Worm (Caenorhabditis elegans) whole organism, early embryonic: ENCODE results near the gene spp-1.

Experiments used
- F13C5.2 ChIP-seq: sonication (generic microtip); optimal IDR thresholded peaks from 2 replicates; lab custom pipeline; 2017; ENCODE audit warnings: mild to moderate bottlenecking, missing genetic modification characterization, inconsistent platforms, missing compliant biosample characterization
- ama-1 ChIP-seq: fragments of 150-350 bp; optimal IDR thresholded peaks from 2 replicates; lab custom pipeline; 2014
- ceh-36 ChIP-seq: sonication (generic microtip); optimal IDR thresholded peaks from 2 replicates; lab custom pipeline; 2016; ENCODE audit warnings: missing genetic modification characterization, inconsistent platforms, missing compliant biosample characterization
- flt-1 ChIP-seq: fragments of 200-800 bp; sonication (Bioruptor generic); IDR thresholded peaks from 2 replicates; pipeline ENCODE4 v1.3.6; 2022; ENCODE audit warnings: missing genetic modification characterization, missing compliant biosample characterization
- hmbx-1 ChIP-seq: sonication (generic microtip); optimal IDR thresholded peaks from 2 replicates; lab custom pipeline; 2016; ENCODE audit warnings: mild to moderate bottlenecking, missing genetic modification characterization, missing compliant biosample characterization
- hmg-4 ChIP-seq: fragments of 200-800 bp; sonication (Bioruptor generic); optimal IDR thresholded peaks from 2 replicates; lab custom pipeline; 2018; ENCODE audit warnings: mild to moderate bottlenecking, missing genetic modification characterization, missing compliant biosample characterization
- scrt-1 ChIP-seq: fragments of 200-800 bp; sonication (Bioruptor generic); IDR thresholded peaks from 2 replicates; pipeline ENCODE4 v1.3.6; 2022; ENCODE audit warnings: missing genetic modification characterization, missing compliant biosample characterization

DNA sequence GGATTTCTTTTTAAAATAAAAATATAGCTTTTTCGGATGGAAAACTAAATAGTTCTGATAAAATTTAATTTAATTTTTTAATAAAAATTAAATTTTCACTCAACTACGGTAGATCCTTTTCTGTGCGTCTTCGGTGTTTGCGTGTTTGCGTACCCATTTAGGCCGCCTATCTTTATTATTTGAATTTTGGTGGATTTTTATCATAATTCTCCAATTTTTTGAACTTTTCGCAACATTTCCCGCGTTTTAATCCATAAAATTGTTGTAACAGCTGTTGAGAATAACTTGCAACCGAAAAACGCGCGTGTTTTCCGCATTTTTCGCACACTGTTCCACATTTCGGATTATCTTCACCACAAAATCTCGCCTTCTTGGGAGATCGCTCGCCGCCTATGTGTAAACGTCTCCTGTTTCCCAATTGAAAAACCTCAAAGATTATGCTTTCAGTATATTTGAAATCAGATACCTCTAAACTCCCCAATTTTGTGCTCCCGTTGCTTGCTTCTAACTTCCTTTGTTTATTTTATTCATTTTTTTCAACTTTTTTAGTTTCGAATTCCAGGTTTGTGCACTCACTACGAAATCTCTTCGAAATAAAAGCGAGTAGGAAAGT lies 3.8 kb downstream of the spp-1 start, which contains the start of gene T07C4.3:
- TF ChIP-seq flt-1 (GFP tag; lab: Robert Waterston, UW): no peak
- TF ChIP-seq ama-1 (lab: Kevin White, UChicago): no peak
- no peak for TF ChIP-seq ceh-36 (tag; lab: Kevin White, UChicago)
- no peak for TF ChIP-seq scrt-1 (GFP tag; lab: Robert Waterston, UW)
- no peak for TF ChIP-seq hmg-4
- TF ChIP-seq hmbx-1 (tag; lab: Kevin White, UChicago): no peak
- no peak for TF ChIP-seq F13C5.2 (tag; lab: Kevin White, UChicago)
